Worm (Caenorhabditis elegans) whole organism, L2 larva: ENCODE measurements around the gene W07E6.5.

Experiments used
- R02D3.7 ChIP-seq: fragments of 150-350 bp; optimal IDR thresholded peaks from 2 replicates; lab custom pipeline; 2014; ENCODE audit warnings: missing biosample characterization, missing genetic modification characterization
- mdl-1 ChIP-seq, 2 experiments: fragments of 150-350 bp in 1 of 2; sonication (generic microtip) in 1 of 2; optimal IDR thresholded peaks; 2 replicates each; lab custom pipeline; 2017; ENCODE audit warnings: missing biosample characterization in 2 of 2, missing genetic modification characterization in 2 of 2
- nhr-11 ChIP-seq: fragments of 150-350 bp; optimal IDR thresholded peaks from 2 replicates; lab custom pipeline; 2014; ENCODE audit warnings: missing biosample characterization, missing genetic modification characterization
- unc-55 ChIP-seq: fragments of 150-350 bp; sonication (generic microtip); optimal IDR thresholded peaks from 3 replicates; lab custom pipeline; 2014; ENCODE audit warnings: missing biosample characterization, missing genetic modification reagents, missing genetic modification characterization

DNA sequence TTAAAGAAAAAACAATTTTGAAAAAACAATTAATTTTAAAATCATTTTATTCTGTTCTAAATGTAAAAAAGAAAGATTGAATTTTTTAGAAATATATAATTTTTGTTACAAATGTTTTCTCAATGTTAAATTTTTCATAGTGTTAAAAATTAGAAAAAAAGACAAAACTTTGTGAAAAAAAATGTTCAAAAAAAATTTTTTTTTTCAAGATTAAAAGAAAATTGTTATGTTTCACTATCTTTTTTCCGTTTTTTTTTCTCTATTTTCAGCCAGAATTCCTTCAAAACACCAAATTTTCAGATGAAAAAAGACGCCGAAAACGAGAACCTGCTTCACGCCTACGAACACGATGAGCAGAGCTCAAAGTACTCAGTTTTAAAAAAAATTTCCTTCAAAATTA lies 21.8 kb downstream of the W07E6.5 start, which contains the start of gene sms-5:
- TF ChIP-seq nhr-11, result no peak
- TF ChIP-seq unc-55 (GFP tag; lab: Kevin White, UChicago), result no peak
- no peak for TF ChIP-seq mdl-1 (tag; optimal IDR thresholded peaks at IDR 0.05; lab: Kevin White, UChicago)
- no peak for TF ChIP-seq R02D3.7 (tag; lab: Kevin White, UChicago)
